Comparison of ENCODE assay signal across 3 worm cellular contexts in genomic region chrII:5388786-5389421, ce11.
TF ChIP-seq lines count a peak whose summit lies in the region.

Gene rsp-4, minus strand, starts transcription at chrII:5388836.

TF ChIP-seq in whole organism, L1 larva, 84 proteins besides CTCF, POLR2A, EP300 and RAD21:
- TF ChIP-seq elt-3 (tag; optimal IDR thresholded peaks at IDR 0.05; lab: Kevin White, UChicago) (no peak), nhr-85 (tag; lab: Kevin White, UChicago) (peak; percentile 29), efl-1 (optimal IDR thresholded peaks at IDR 0.05; lab: Kevin White, UChicago) (no peak), efl-1 (GFP tag; optimal IDR thresholded peaks at IDR 0.05 in 1 of 2; lab: Kevin White, UChicago) (peak in 1 of 2 experiments; percentile 4), ceh-63 (GFP tag; optimal IDR thresholded peaks at IDR 0.05; lab: Kevin White, UChicago) (peak; percentile 16)

TF ChIP-seq in whole organism, L4 larva, 104 proteins besides CTCF, POLR2A, EP300 and RAD21:
- TF ChIP-seq mxl-3 (GFP tag; optimal IDR thresholded peaks at IDR 0.05; lab: Kevin White, UChicago) (no peak), aha-1 (tag; lab: Kevin White, UChicago) (peak; percentile 94)

TF ChIP-seq in whole organism, young adult, 124 proteins besides CTCF, POLR2A, EP300 and RAD21:
- 0 out of 2 replicates have a peak, but pooled peaks have one; percentile 36 for TF ChIP-seq nfyb-1 (GFP tag; IDR thresholded peaks at IDR 0.05; lab: Robert Waterston, UW)
- no peak for TF ChIP-seq lin-54 (GFP tag; optimal IDR thresholded peaks at IDR 0.05; lab: Kevin White, UChicago)
